Worm (Caenorhabditis elegans): ENCODE results near the gene D1022.9.

Gene D1022.9

ce11 chrII:7493599-7493998 lies 4.1 kb upstream of the D1022.9 start, which contains the start of gene nas-23:
TSS of gene nas-23 (minus strand) at chrII:7493699.
- TF ChIP-seq aha-1 (tag) (peak; percentile 73), lin-15B (tag; optimal IDR thresholded peaks at IDR 0.05) (no peak)

ce11 chrII:7483009-7483408 lies 6.5 kb downstream of the D1022.9 start, which contains the start of gene cah-2:
TSS of gene cah-2 (minus strand) at chrII:7483109.
- TF ChIP-seq fos-1 (tag; optimal IDR thresholded peaks at IDR 0.05) (no peak), D1046.2 (GFP tag; IDR thresholded peaks at IDR 0.05) (no peak), dmd-9 (GFP tag; IDR thresholded peaks at IDR 0.05) (no peak), skn-1 (tag; optimal IDR thresholded peaks at IDR 0.05) (no peak)

- TF ChIP-seq ceh-32 (tag; optimal IDR thresholded peaks at IDR 0.05; ENCODE audit: poor library complexity) = no peak
- peak; percentile 89 for TF ChIP-seq nhr-102 (tag; optimal IDR thresholded peaks at IDR 0.05)
- peak; percentile 95 for TF ChIP-seq ceh-20 (GFP tag; IDR thresholded peaks at IDR 0.05)
- TF ChIP-seq ceh-28 (tag; optimal IDR thresholded peaks at IDR 0.05) = no peak
- TF ChIP-seq hlh-30 (tag; optimal IDR thresholded peaks at IDR 0.05; ENCODE audit: insufficient read depth) = peak; percentile 92
- TF ChIP-seq pha-4 (GFP tag; IDR thresholded peaks at IDR 0.05) = peak; percentile 94
- peak; percentile 44 for TF ChIP-seq pha-4 (tag; optimal IDR thresholded peaks at IDR 0.05)
- TF ChIP-seq nhr-48 (tag; optimal IDR thresholded peaks at IDR 0.05) = peak; percentile 82
- no peak for TF ChIP-seq ZK546.5 (tag; optimal IDR thresholded peaks at IDR 0.05)
- peak; percentile 71; the same call in 1 of the 2 replicates for TF ChIP-seq dmd-8 (GFP tag; IDR thresholded peaks at IDR 0.05)
- TF ChIP-seq egl-27 (tag; optimal IDR thresholded peaks at IDR 0.05) = no peak
- peak; percentile 71 for TF ChIP-seq ZK337.2 (GFP tag; IDR thresholded peaks at IDR 0.05)
- TF ChIP-seq hlh-11 (tag; optimal IDR thresholded peaks at IDR 0.05) = peak; percentile 98
- TF ChIP-seq unc-130 (GFP tag; optimal IDR thresholded peaks at IDR 0.05) = peak; percentile 94
- TF ChIP-seq lir-3 (tag; optimal IDR thresholded peaks at IDR 0.05) = no peak
- TF ChIP-seq unc-39 (tag; optimal IDR thresholded peaks at IDR 0.05) = no peak
- TF ChIP-seq zip-11 (GFP tag; IDR thresholded peaks at IDR 0.05) = no peak
- no peak for TF ChIP-seq pqm-1 (tag; optimal IDR thresholded peaks at IDR 0.05)
- TF ChIP-seq ceh-62 (tag; optimal IDR thresholded peaks at IDR 0.05) = no peak
- TF ChIP-seq unc-62 (GFP tag; optimal IDR thresholded peaks at IDR 0.05 in 1 of 2) = peak in 1 of 2 experiments; percentile 90
- no peak for TF ChIP-seq unc-62 (tag; optimal IDR thresholded peaks at IDR 0.05)
- peak; percentile 27 to 61 for TF ChIP-seq mdl-1 (tag; optimal IDR thresholded peaks at IDR 0.05)
- TF ChIP-seq tra-1 (GFP tag; IDR thresholded peaks at IDR 0.05) = peak; percentile 96
- TF ChIP-seq daf-19 (GFP tag; conservative IDR thresholded peaks at IDR 0.05) = peak; percentile 95
- TF ChIP-seq mes-2 (tag; optimal IDR thresholded peaks at IDR 0.05; ENCODE audit: poor library complexity, severe bottlenecking) = peak; percentile 78
- peak; percentile 47 for TF ChIP-seq fkh-10 (GFP tag; optimal IDR thresholded peaks at IDR 0.05)
- TF ChIP-seq nhr-42 (GFP tag; IDR thresholded peaks at IDR 0.05) = peak; percentile 94
- TF ChIP-seq spr-1 (tag; optimal IDR thresholded peaks at IDR 0.05) = peak; percentile 86
- no peak for TF ChIP-seq F26F4.8 (GFP tag; conservative IDR thresholded peaks at IDR 0.05)
- TF ChIP-seq Y75B8A.6 (GFP tag; IDR thresholded peaks at IDR 0.05) = peak; percentile 72
- TF ChIP-seq set-16 (GFP tag; IDR thresholded peaks at IDR 0.05) = peak; percentile 73
- TF ChIP-seq dpl-1 (GFP tag; optimal IDR thresholded peaks at IDR 0.05) = peak; percentile 63
- peak; percentile 85 for TF ChIP-seq saeg-2 (GFP tag; IDR thresholded peaks at IDR 0.05)
- TF ChIP-seq egl-43 (GFP tag; IDR thresholded peaks at IDR 0.05) = peak; percentile 95
- peak; percentile 93 for TF ChIP-seq mep-1 (tag; optimal IDR thresholded peaks at IDR 0.05)
- TF ChIP-seq nhr-25 (tag; optimal IDR thresholded peaks at IDR 0.05; ENCODE audit: borderline replicate concordance, insufficient read depth) = peak; percentile 34
- peak; percentile 95 for TF ChIP-seq T26A8.4 (GFP tag; IDR thresholded peaks at IDR 0.05)
- no peak for TF ChIP-seq ama-1 (optimal IDR thresholded peaks at IDR 0.05)
- TF ChIP-seq Y5F2A.4 (GFP tag; optimal IDR thresholded peaks at IDR 0.05) = peak; percentile 35
- TF ChIP-seq hif-1 (tag; optimal IDR thresholded peaks at IDR 0.05) = peak; percentile 31 to 83
- no peak for TF ChIP-seq ceh-82 (tag; optimal IDR thresholded peaks at IDR 0.05)
These were observed 10.8 kb downstream of the D1022.9 start, which contains the start of the genes aka-1 and ubc-6 for ce11 chrII:7478487-7479234. TSS of gene aka-1 (minus strand) at chrII:7478537. TSS of gene ubc-6 (plus strand) at chrII:7479187.

All from whole organism, L4 larva.